Fruit fly (Drosophila melanogaster): Measurements from ENCODE around the gene CG11550.

- TF ChIP-seq psq (optimal IDR thresholded peaks at IDR 0.05) = no peak
- no peak for TF ChIP-seq h (optimal IDR thresholded peaks at IDR 0.05)
- no peak for TF ChIP-seq Myc (optimal IDR thresholded peaks at IDR 0.05)
- TF ChIP-seq insv (optimal IDR thresholded peaks at IDR 0.05) = no peak
- TF ChIP-seq ttk (optimal IDR thresholded peaks at IDR 0.05) = no peak
- no peak for TF ChIP-seq Sin3A (optimal IDR thresholded peaks at IDR 0.05)
These were observed 46.0 kb upstream of the CG11550 start for dm6 chr3R:31725486-31726227.
